Worm (Caenorhabditis elegans) whole organism, early embryonic: Measurements from ENCODE around the gene srlf-30.

ENCODE experiments used
- F13C5.2 ChIP-seq: sonication (generic microtip); optimal IDR thresholded peaks from 2 replicates; lab custom pipeline; 2017; ENCODE audit warnings: mild to moderate bottlenecking, missing genetic modification characterization, inconsistent platforms, missing compliant biosample characterization
- aly-1 ChIP-seq: sonication (generic microtip); optimal IDR thresholded peaks from 2 replicates; lab custom pipeline; 2016; ENCODE audit warnings: missing genetic modification characterization, missing compliant biosample characterization
- ama-1 ChIP-seq: fragments of 150-350 bp; optimal IDR thresholded peaks from 2 replicates; lab custom pipeline; 2014
- ceh-13 ChIP-seq: fragments of 200-800 bp; sonication (Bioruptor generic); optimal IDR thresholded peaks from 2 replicates; lab custom pipeline; 2018; ENCODE audit warnings: mild to moderate bottlenecking, missing genetic modification characterization, missing compliant biosample characterization
- ceh-36 ChIP-seq: sonication (generic microtip); optimal IDR thresholded peaks from 2 replicates; lab custom pipeline; 2016; ENCODE audit warnings: missing genetic modification characterization, inconsistent platforms, missing compliant biosample characterization
- ets-7 ChIP-seq: sonication (generic microtip); optimal IDR thresholded peaks from 2 replicates; lab custom pipeline; 2016; ENCODE audit warnings: missing genotype, missing genetic modification characterization, missing compliant biosample characterization
- flt-1 ChIP-seq: fragments of 200-800 bp; sonication (Bioruptor generic); IDR thresholded peaks from 2 replicates; pipeline ENCODE4 v1.3.6; 2022; ENCODE audit warnings: missing genetic modification characterization, missing compliant biosample characterization
- hmbx-1 ChIP-seq: sonication (generic microtip); optimal IDR thresholded peaks from 2 replicates; lab custom pipeline; 2016; ENCODE audit warnings: mild to moderate bottlenecking, missing genetic modification characterization, missing compliant biosample characterization
- hmg-4 ChIP-seq: fragments of 200-800 bp; sonication (Bioruptor generic); optimal IDR thresholded peaks from 2 replicates; lab custom pipeline; 2018; ENCODE audit warnings: mild to moderate bottlenecking, missing genetic modification characterization, missing compliant biosample characterization
- hnd-1 ChIP-seq: sonication (generic microtip); optimal IDR thresholded peaks from 2 replicates; lab custom pipeline; 2016; ENCODE audit warnings: missing genetic modification characterization, missing compliant biosample characterization
- pes-1 ChIP-seq: fragments of 200-800 bp; sonication (Bioruptor generic); IDR thresholded peaks from 2 replicates; pipeline ENCODE4 v1.3.6; 2022; ENCODE audit warnings: missing genetic modification reagents, missing genetic modification characterization, missing compliant biosample characterization
- scrt-1 ChIP-seq: fragments of 200-800 bp; sonication (Bioruptor generic); IDR thresholded peaks from 2 replicates; pipeline ENCODE4 v1.3.6; 2022; ENCODE audit warnings: missing genetic modification characterization, missing compliant biosample characterization
- sea-1 ChIP-seq: fragments of 200-800 bp; sonication (Bioruptor generic); conservative IDR thresholded peaks from 2 replicates; pipeline ENCODE4 v1.3.6; 2022; ENCODE audit warnings: missing genetic modification characterization, missing compliant biosample characterization
- tbx-11 ChIP-seq: fragments of 200-800 bp; sonication (Bioruptor generic); IDR thresholded peaks from 2 replicates; pipeline ENCODE4 v1.3.6; 2022; ENCODE audit warnings: missing genetic modification characterization, missing compliant biosample characterization
- tbx-37 ChIP-seq: fragments of 200-800 bp; sonication (Bioruptor generic); conservative IDR thresholded peaks from 2 replicates; pipeline ENCODE4 v1.3.6; 2022; ENCODE audit warnings: missing genetic modification reagents, missing genetic modification characterization, missing compliant biosample characterization
- tra-4 ChIP-seq: sonication (generic microtip); optimal IDR thresholded peaks from 2 replicates; lab custom pipeline; 2017; ENCODE audit warnings: missing genetic modification characterization, missing compliant biosample characterization

The srlf-30 gene

DNA sequence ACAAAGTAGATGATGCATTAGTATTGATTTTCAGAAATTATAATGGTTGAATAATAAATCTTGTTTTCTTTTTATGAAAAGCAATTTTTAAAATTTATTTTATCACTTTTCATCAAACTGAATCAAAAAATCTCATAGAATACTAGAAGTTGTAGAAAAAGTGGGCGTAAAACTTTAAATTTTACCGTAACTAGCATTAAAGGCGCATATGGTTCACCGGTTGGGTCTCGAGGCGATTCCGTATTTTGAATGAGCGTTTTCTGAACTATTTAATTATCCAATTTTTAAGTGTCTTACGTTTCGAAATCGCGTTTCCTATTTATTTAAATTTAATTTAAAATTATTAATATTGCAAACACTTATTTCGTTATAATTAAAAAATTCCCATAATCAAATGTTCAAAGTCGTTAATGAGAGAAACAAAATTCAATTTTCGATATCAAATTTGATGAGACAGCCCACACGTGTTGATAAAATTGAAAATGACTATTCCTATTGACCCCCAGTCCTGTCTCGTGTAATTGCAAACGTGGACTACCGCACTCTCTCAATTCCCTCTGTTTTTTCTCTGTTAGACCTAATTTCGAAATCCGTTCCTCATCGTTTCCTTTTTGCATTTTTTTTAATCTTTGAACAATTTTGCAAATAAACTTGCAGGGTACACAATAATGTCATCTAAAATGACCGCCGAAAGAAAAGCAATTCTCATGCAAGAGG, 41.7 kb upstream of the srlf-30 start, which contains the start of the genes T11G6.2 and hars-1:
TSS of gene T11G6.2 (minus strand) at position 197 of the 717 bp plus-strand sequence.
TSS of gene hars-1 (plus strand) at position 658 of the 717 bp plus-strand sequence.
- TF ChIP-seq flt-1 (GFP tag; lab: Robert Waterston, UW) (no peak), sea-1 (GFP tag; lab: Robert Waterston, UW) (no peak), ama-1 (lab: Kevin White, UChicago) (no peak), hmbx-1 (tag; lab: Kevin White, UChicago) (no peak), tbx-11 (GFP tag; lab: Robert Waterston, UW) (no peak), ets-7 (tag; lab: Kevin White, UChicago) (no peak), ceh-36 (tag; lab: Kevin White, UChicago) (no peak), ceh-13 (no peak), tbx-37 (GFP tag; lab: Robert Waterston, UW) (no peak)

- TF ChIP-seq tbx-11 (GFP tag; lab: Robert Waterston, UW), result no peak
- no peak for TF ChIP-seq hmg-4 (GFP tag; lab: Kevin White, UChicago)
Measured at ce11 chrIV:10861102-10861501, 39.1 kb upstream of the srlf-30 start, which contains the start of gene rbm-22. TSS of gene rbm-22 (plus strand) at chrIV:10861402.

DNA sequence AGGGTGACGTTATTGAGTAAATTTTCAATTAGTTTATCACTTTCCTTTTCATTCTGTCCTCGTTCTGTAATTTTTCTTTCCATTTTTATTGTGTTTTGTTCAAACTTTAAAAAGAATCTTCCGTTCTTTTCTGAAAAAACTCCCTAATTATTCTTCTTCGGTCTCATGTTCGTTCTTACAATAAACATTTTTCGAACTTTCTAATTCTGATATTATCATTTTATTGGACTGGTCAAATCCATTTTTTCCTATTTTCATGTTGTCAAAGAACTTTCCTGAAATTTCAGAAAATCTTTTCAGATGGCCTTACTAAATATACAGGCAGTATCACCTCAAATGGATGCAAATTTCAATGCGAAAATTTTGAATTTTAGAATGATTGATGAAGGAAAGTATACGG, 36.2 kb upstream of the srlf-30 start, which contains the start of gene nish-1:
TSS of gene nish-1 (plus strand) at position 301 of the 400 bp plus-strand sequence.
- no peak for TF ChIP-seq tbx-37 (GFP tag; lab: Robert Waterston, UW)
- no peak for TF ChIP-seq hmbx-1 (tag; lab: Kevin White, UChicago)
- TF ChIP-seq flt-1 (GFP tag; lab: Robert Waterston, UW), result no peak
- no peak for TF ChIP-seq ceh-36 (tag; lab: Kevin White, UChicago)
- no peak for TF ChIP-seq tra-4 (tag; lab: Kevin White, UChicago)
- TF ChIP-seq scrt-1 (GFP tag; lab: Robert Waterston, UW), result no peak
- TF ChIP-seq sea-1 (GFP tag; lab: Robert Waterston, UW), result no peak
- no peak for TF ChIP-seq ceh-13

- TF ChIP-seq tra-4 (tag; lab: Kevin White, UChicago), result no peak
Measured at ce11 chrIV:10867370-10868146, 32.6 kb upstream of the srlf-30 start.

DNA sequence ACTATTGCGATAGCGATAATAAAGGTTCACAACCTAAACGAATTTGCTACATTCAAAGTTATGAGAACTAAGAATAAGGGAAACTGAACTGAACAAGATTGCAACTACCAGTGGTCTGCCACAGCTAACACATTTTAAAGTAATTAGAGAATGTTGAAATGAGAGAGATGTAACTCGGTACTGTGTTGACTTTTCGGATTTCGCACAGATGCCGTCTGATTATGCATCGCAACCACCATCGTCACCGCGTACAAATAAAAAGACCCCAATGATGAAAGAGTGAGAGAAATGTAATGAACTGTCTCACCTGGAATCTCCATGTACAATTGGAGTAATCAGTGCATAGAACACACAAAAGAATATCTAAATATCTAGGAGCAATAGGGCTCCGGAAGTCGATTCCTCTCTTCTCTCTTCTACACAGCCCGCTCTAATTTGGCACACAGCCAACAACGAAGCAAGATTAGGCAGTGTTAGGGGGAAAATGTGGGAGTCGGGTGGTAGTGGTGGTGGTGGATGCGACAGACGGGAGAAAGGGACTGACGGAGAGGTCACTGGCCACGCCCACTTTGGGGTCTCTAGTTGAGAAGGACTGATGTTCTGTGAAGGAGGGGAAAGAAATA, 31.4 kb upstream of the srlf-30 start, which contains the start of gene F13E9.11:
TSS of gene F13E9.11 (minus strand) at position 507 of the 623 bp plus-strand sequence.
- peak; percentile 10 for TF ChIP-seq hmg-4 (GFP tag; lab: Kevin White, UChicago)
- no peak for TF ChIP-seq tbx-37 (GFP tag; lab: Robert Waterston, UW)
- TF ChIP-seq tra-4 (tag; lab: Kevin White, UChicago), result no peak
- 0 out of 2 replicates have a peak, but pooled peaks have one; percentile 48 for TF ChIP-seq tbx-11 (GFP tag; lab: Robert Waterston, UW)
- no peak for TF ChIP-seq ceh-13
- peak; percentile 51 for TF ChIP-seq ets-7 (tag; lab: Kevin White, UChicago)
- TF ChIP-seq hmbx-1 (tag; lab: Kevin White, UChicago), result no peak

ce11 chrIV:10869642-10870041, 30.5 kb upstream of the srlf-30 start:
- TF ChIP-seq ceh-13 (no peak), ceh-36 (tag; lab: Kevin White, UChicago) (no peak), pes-1 (GFP tag; lab: Robert Waterston, UW) (no peak), ets-7 (tag; lab: Kevin White, UChicago) (no peak), ama-1 (lab: Kevin White, UChicago) (no peak), tra-4 (tag; lab: Kevin White, UChicago) (no peak), hnd-1 (tag; lab: Kevin White, UChicago) (no peak), flt-1 (GFP tag; lab: Robert Waterston, UW) (0 out of 2 replicates have a peak, but pooled peaks have one; percentile 43), aly-1 (no peak), tbx-37 (GFP tag; lab: Robert Waterston, UW) (no peak), hmbx-1 (tag; lab: Kevin White, UChicago) (no peak), hmg-4 (GFP tag; lab: Kevin White, UChicago) (peak; percentile 21), F13C5.2 (tag; lab: Kevin White, UChicago) (no peak), tbx-11 (GFP tag; lab: Robert Waterston, UW) (no peak)

- no peak for TF ChIP-seq ama-1 (lab: Kevin White, UChicago)
- no peak for TF ChIP-seq hmbx-1 (tag; lab: Kevin White, UChicago)
- TF ChIP-seq scrt-1 (GFP tag; lab: Robert Waterston, UW), result no peak
- TF ChIP-seq pes-1 (GFP tag; lab: Robert Waterston, UW), result no peak
- no peak for TF ChIP-seq tra-4 (tag; lab: Kevin White, UChicago)
Measured at ce11 chrIV:10870158-10870557, 30.0 kb upstream of the srlf-30 start.
